Worm (Caenorhabditis elegans) whole organism, L4/young adult: ENCODE data around the gene ptr-3.
A peak's percentile ranks its signal among the peaks of the same experiment; 100 is the strongest.

Source experiments
- W03F9.2 ChIP-seq: fragments of 150-350 bp; optimal IDR thresholded peaks from 2 replicates; lab custom pipeline; 2014; ENCODE audit warnings: missing biosample characterization, missing genetic modification characterization
- dao-5 ChIP-seq: sonication (generic microtip); optimal IDR thresholded peaks from 2 replicates; lab custom pipeline; 2016; ENCODE audit warnings: missing genotype, missing genetic modification characterization, moderate library complexity, missing compliant biosample characterization
- him-1 ChIP-seq: sonication (generic microtip); optimal IDR thresholded peaks from 2 replicates; lab custom pipeline; 2016; ENCODE audit warnings: missing genotype, missing genetic modification reagents, missing genetic modification characterization, missing compliant biosample characterization

ptr-3 gene

DNA sequence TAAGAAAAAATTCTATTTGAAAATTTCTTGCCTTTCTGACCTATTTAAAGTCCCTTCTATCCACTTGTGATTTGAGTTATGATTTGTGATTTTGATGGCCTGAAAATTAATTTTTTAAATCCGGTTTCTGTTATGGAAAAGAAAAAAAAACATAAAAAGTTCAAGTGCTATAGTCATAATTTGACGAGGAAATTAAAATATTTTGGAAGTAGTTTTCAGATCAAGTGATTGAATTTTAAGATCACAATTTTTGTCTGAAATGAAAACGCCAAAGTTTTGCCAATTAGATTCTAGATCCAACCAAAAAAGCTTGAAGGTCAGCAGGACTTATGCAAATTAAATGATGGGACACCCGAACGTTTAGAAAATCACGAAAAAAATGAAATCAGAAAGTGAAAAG is at the start of gene ptr-3:
Gene ptr-3, minus strand, starts transcription at position 101 of the 400 bp plus-strand sequence.
- no peak for TF ChIP-seq dao-5 (tag; lab: Kevin White, UChicago)
- no peak for TF ChIP-seq him-1 (tag; lab: Kevin White, UChicago)
- no peak for TF ChIP-seq W03F9.2 (tag; lab: Kevin White, UChicago)

DNA sequence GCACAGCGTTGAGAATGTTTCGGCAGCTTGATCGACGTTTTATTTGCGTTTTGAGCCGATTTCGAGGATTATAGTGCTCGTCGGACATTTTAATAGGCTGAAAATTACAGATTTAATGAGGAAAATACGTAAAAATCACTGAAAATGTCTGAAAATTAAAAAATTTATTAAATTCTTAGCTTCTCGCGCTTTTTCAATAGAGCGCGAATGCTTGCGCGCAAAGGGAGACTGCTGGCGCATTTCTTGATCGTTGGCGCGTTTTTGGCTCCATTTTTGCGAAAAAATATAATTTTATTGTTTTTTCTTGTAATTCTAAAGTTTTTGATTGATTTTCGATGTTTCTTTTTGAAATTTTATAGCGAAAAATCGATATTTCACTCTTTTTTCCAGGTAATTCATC is 43.5 kb upstream of the ptr-3 start, which contains the start of the genes dnsn-1 and C24H12.4:
Gene dnsn-1, minus strand, starts transcription at position 101 of the 400 bp plus-strand sequence.
Gene C24H12.4, plus strand, starts transcription at position 391 of the 400 bp plus-strand sequence.
- TF ChIP-seq W03F9.2 (tag; lab: Kevin White, UChicago) (peak; percentile 92), him-1 (tag; lab: Kevin White, UChicago) (peak; percentile 62), dao-5 (tag; lab: Kevin White, UChicago) (no peak)

- TF ChIP-seq him-1 (tag; lab: Kevin White, UChicago) (no peak), dao-5 (tag; lab: Kevin White, UChicago) (no peak)
These were observed 35.1 kb upstream of the ptr-3 start, which contains the start of gene clec-10 for ce11 chrII:402435-402834. TSS of gene clec-10 (plus strand) at chrII:402678.

- peak; percentile 27 for TF ChIP-seq him-1 (tag; lab: Kevin White, UChicago)
- no peak for TF ChIP-seq W03F9.2 (tag; lab: Kevin White, UChicago)
These were observed 33.9 kb upstream of the ptr-3 start for ce11 chrII:401211-401610.

ce11 chrII:400167-400566 is 32.8 kb upstream of the ptr-3 start:
- TF ChIP-seq dao-5 (tag; lab: Kevin White, UChicago) (no peak), W03F9.2 (tag; lab: Kevin White, UChicago) (no peak), him-1 (tag; lab: Kevin White, UChicago) (no peak)

DNA sequence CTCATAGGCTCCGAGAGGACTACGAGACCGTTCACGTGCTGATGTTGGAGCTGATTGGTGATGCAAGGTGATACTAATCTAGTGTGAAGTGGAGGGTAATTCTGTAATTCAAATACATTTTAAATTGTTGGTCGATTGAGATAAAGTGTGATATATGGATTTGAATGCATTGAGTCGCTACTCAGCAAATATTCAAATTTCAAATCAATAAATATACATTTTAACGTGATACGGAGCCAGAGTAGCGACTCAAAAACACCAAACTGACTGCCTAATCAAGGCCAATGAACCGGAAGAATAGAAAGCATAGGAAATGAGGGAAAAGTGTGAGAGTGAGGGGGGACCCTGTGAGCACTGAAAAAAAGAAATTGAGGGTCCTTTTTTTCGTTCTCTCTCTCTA is 32.0 kb upstream of the ptr-3 start, which contains the start of gene C03H5.6:
Gene C03H5.6, minus strand, starts transcription at position 101 of the 400 bp plus-strand sequence.
- TF ChIP-seq dao-5 (tag; lab: Kevin White, UChicago) (no peak), W03F9.2 (tag; lab: Kevin White, UChicago) (no peak), him-1 (tag; lab: Kevin White, UChicago) (no peak)

DNA sequence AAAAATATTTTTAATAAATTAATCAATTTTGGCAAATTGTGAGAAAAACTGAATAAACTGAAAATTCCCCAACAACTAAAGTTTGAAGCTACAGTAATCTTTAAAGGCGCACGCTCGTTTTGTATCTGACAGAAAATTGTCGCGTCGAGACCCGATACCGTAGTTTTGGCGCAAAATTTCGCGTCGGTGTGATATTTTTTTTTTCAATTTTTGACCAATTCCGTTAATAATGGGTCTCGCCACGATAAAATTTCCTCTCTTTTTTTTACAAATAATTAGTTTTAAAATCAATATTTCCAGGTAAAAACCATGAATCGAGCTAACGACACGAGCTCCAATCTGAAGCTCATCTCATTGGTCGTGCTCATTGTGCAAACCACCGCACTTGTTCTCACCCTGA is 21.2 kb upstream of the ptr-3 start, which contains the start of gene nstp-4:
Gene nstp-4, plus strand, starts transcription at position 301 of the 400 bp plus-strand sequence.
- TF ChIP-seq dao-5 (tag; lab: Kevin White, UChicago) (no peak), W03F9.2 (tag; lab: Kevin White, UChicago) (no peak), him-1 (tag; lab: Kevin White, UChicago) (no peak)

- no peak for TF ChIP-seq dao-5 (tag; lab: Kevin White, UChicago)
- no peak for TF ChIP-seq W03F9.2 (tag; lab: Kevin White, UChicago)
- TF ChIP-seq him-1 (tag; lab: Kevin White, UChicago): no peak
These were observed 20.5 kb upstream of the ptr-3 start for ce11 chrII:387844-388355.

- TF ChIP-seq him-1 (tag; lab: Kevin White, UChicago) (no peak), W03F9.2 (tag; lab: Kevin White, UChicago) (no peak), dao-5 (tag; lab: Kevin White, UChicago) (no peak)
These were observed 18.6 kb upstream of the ptr-3 start, which contains the start of gene C03H5.3 for ce11 chrII:385957-386356. TSS of gene C03H5.3 (plus strand) at chrII:386088.

DNA sequence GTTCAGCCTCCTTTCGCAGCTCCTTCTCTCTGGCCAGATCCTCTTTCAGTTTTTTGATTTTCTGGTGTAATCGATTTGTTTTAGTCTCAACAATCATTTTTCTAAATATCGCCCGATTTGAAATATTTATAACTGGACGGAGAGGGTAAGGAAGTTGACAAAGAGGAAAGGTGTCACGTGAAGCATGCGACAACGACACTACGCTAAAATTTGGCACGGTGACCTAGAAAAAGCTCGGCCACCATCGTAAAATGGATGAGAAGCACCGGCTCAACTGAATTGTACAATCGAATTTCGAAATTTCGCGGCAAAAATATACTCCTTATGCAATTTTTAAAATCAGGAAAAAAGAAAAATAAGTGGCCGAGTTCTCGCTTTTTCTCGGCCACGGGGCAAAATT is 17.9 kb upstream of the ptr-3 start, which contains the start of gene C03H5.5:
Gene C03H5.5, minus strand, starts transcription at position 101 of the 400 bp plus-strand sequence.
- no peak for TF ChIP-seq him-1 (tag; lab: Kevin White, UChicago)
- no peak for TF ChIP-seq W03F9.2 (tag; lab: Kevin White, UChicago)
- TF ChIP-seq dao-5 (tag; lab: Kevin White, UChicago): no peak

DNA sequence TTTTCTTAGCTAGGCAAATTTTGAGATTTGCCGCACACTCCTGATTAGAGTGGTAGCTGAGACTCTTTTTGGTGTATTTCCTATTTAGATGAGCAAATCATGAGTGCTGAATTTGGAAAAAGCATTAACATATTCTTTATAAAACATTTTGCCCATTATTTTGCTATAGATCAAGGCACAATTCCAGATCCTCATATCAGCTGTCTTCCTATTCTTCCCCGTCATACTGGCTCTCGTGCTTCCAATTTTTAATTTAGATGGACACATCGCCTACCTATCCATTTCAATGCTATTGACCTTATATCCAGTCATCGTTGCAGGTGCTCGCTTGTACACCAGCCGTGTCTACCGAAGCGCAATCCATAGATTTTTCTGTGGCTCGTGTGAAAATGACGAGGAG is 12.6 kb upstream of the ptr-3 start, which contains the start of gene C03H5.7:
Gene C03H5.7, plus strand, starts transcription at position 301 of the 400 bp plus-strand sequence.
- no peak for TF ChIP-seq W03F9.2 (tag; lab: Kevin White, UChicago)
- no peak for TF ChIP-seq dao-5 (tag; lab: Kevin White, UChicago)

DNA sequence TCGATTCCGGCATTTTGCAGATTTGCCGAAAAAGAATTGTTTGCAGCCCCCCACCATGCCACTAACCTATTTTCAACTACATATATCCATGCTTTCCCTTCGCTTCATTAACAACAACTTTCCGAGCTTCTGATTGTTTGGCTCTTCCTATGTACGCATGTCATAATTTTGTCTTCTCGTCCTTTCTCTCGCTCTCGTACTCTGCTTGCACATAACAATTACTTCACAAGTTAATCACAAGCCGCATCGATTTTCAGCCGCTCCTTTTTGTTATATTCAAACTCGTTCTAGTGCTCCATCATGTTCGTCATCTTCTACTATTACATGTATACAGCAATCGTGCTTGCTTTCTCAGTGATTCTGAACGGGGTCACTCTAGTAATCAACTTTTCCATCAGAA is 11.0 kb upstream of the ptr-3 start, which contains the start of gene C03H5.9:
Gene C03H5.9, plus strand, starts transcription at position 301 of the 400 bp plus-strand sequence.
- no peak for TF ChIP-seq dao-5 (tag; lab: Kevin White, UChicago)
- no peak for TF ChIP-seq W03F9.2 (tag; lab: Kevin White, UChicago)
- TF ChIP-seq him-1 (tag; lab: Kevin White, UChicago): no peak

ce11 chrII:374950-375349 is 7.6 kb upstream of the ptr-3 start, which contains the start of gene C03H5.4:
TSS of gene C03H5.4 (plus strand) at chrII:375250.
- TF ChIP-seq dao-5 (tag; lab: Kevin White, UChicago) (no peak), him-1 (tag; lab: Kevin White, UChicago) (no peak), W03F9.2 (tag; lab: Kevin White, UChicago) (no peak)

ce11 chrII:372235-372634 is 4.9 kb upstream of the ptr-3 start:
- no peak for TF ChIP-seq him-1 (tag; lab: Kevin White, UChicago)
- no peak for TF ChIP-seq dao-5 (tag; lab: Kevin White, UChicago)
- no peak for TF ChIP-seq W03F9.2 (tag; lab: Kevin White, UChicago)
